Fruit fly (Drosophila melanogaster) Kc167 (cell line): ENCODE data around the gene pad.

Experiments
- insv ChIP-seq: fragments of >200 bp; optimal IDR thresholded peaks from 3 replicates; lab custom pipeline; 2018; ENCODE audit warnings: missing external identifiers
- psq ChIP-seq: fragments of >200 bp; optimal IDR thresholded peaks from 2 replicates; lab custom pipeline; 2017; ENCODE audit warnings: missing external identifiers
- ttk ChIP-seq: sonication (Bioruptor generic); optimal IDR thresholded peaks from 2 replicates; lab custom pipeline; 2017; ENCODE audit warnings: missing external identifiers

DNA sequence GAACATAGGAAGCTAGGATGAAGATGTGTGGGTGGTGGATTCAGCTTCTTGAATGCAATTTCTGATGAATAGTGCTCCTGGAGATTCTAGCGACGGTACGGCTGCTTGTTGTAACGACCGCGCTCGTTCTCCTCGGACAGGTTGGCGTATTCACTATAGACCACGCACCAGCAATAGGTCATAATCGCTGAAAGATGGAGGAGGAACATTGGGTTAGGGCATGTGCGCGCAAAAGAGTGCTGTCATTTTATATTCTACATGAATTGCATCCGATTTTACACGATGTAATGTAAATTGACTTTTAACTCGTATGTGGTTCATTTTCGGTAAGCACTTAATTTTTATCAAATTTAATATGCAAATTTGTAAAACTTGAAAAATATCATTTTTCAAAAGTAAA lies 8.9 kb downstream of the pad start:
- TF ChIP-seq insv (lab: Kevin White, UChicago) (no peak), ttk (lab: Kevin White, UChicago) (no peak), psq (lab: Kevin White, UChicago) (no peak)
